Worm (Caenorhabditis elegans) whole organism, young adult: ENCODE measurements around the gene ttr-40.

ENCODE experiments used
- F10E7.11 ChIP-seq: sonication (generic microtip); optimal IDR thresholded peaks from 2 replicates; lab custom pipeline; 2017; ENCODE audit warnings: mild to moderate bottlenecking, missing genetic modification characterization, moderate library complexity, missing compliant biosample characterization
- Y53F4B.3 ChIP-seq: fragments of 200-800 bp; sonication (Bioruptor generic); IDR thresholded peaks from 2 replicates; pipeline ENCODE4 v1.3.6; 2022; ENCODE audit warnings: missing genetic modification reagents, missing genetic modification characterization, missing compliant biosample characterization
- Y67H2A.10 ChIP-seq: fragments of 200-800 bp; sonication (Bioruptor generic); conservative IDR thresholded peaks from 2 replicates; pipeline ENCODE4 v1.3.6; 2022; ENCODE audit warnings: missing genetic modification reagents, missing genetic modification characterization, missing compliant biosample characterization
- Y95B8A.8 ChIP-seq: fragments of 200-800 bp; sonication (Bioruptor generic); IDR thresholded peaks from 2 replicates; pipeline ENCODE4 v1.3.6; 2022; ENCODE audit warnings: missing genetic modification reagents, missing genetic modification characterization, missing compliant biosample characterization
- ZK185.1 ChIP-seq: sonication (generic microtip); optimal IDR thresholded peaks from 2 replicates; lab custom pipeline; 2016; ENCODE audit warnings: mild to moderate bottlenecking, missing genetic modification characterization, missing compliant biosample characterization; ENCODE audit not compliant: poor library complexity, severe bottlenecking
- aptf-2 ChIP-seq: fragments of 200-800 bp; sonication (Bioruptor generic); conservative IDR thresholded peaks from 2 replicates; pipeline ENCODE4 v1.3.6; 2022; ENCODE audit warnings: missing genetic modification reagents, missing genetic modification characterization, missing compliant biosample characterization
- athp-1 ChIP-seq: sonication (generic microtip); optimal IDR thresholded peaks from 2 replicates; lab custom pipeline; 2017; ENCODE audit warnings: mild to moderate bottlenecking, missing genetic modification characterization, missing compliant biosample characterization
- attf-6 ChIP-seq: fragments of 200-800 bp; sonication (Bioruptor generic); IDR thresholded peaks from 2 replicates; pipeline ENCODE4 v1.3.6; 2022; ENCODE audit warnings: missing genetic modification reagents, missing genetic modification characterization, missing compliant biosample characterization
- bed-1 ChIP-seq: fragments of 200-800 bp; sonication (Bioruptor generic); IDR thresholded peaks from 2 replicates; pipeline ENCODE4 v1.3.6; 2022; ENCODE audit warnings: missing genetic modification reagents, missing genetic modification characterization, missing compliant biosample characterization
- cebp-1 ChIP-seq, 2 experiments: fragments of 200-800 bp in 1 of 2; sonication (Bioruptor generic) in 1 of 2; sonication (generic microtip) in 1 of 2; IDR thresholded peaks in 1 of 2; optimal IDR thresholded peaks in 1 of 2; 2 replicates each; pipeline versions ENCODE4 v1.3.6 to Lab custom; 2017 to 2022; ENCODE audit warnings: missing compliant biosample characterization in 2 of 2, missing genetic modification characterization in 2 of 2, mild to moderate bottlenecking in 1 of 2, missing genetic modification reagents in 1 of 2, moderate library complexity in 1 of 2
- ceh-27 ChIP-seq: fragments of 200-800 bp; sonication (Bioruptor generic); optimal IDR thresholded peaks from 2 replicates; lab custom pipeline; 2018; ENCODE audit warnings: mild to moderate bottlenecking, missing genetic modification characterization, moderate library complexity, missing compliant biosample characterization
- dpff-1 ChIP-seq: sonication (generic microtip); optimal IDR thresholded peaks from 2 replicates; lab custom pipeline; 2017; ENCODE audit warnings: mild to moderate bottlenecking, missing genetic modification characterization, missing compliant biosample characterization
- gei-17 ChIP-seq: fragments of 200-800 bp; sonication (Bioruptor generic); optimal IDR thresholded peaks from 2 replicates; lab custom pipeline; 2018; ENCODE audit warnings: mild to moderate bottlenecking, missing genetic modification characterization, missing compliant biosample characterization
- let-607 ChIP-seq, 2 experiments: fragments of 200-800 bp in 1 of 2; sonication (Bioruptor generic) in 1 of 2; sonication (generic microtip) in 1 of 2; optimal IDR thresholded peaks; 2 replicates each; lab custom pipeline; 2016 to 2018; ENCODE audit warnings: mild to moderate bottlenecking in 2 of 2, missing compliant biosample characterization in 2 of 2, missing genetic modification characterization in 2 of 2, moderate library complexity in 2 of 2, missing genotype in 1 of 2
- lin-35 ChIP-seq, 3 experiments: fragments of 150-350 bp in 2 of 3; sonication (generic microtip) in 1 of 3; optimal IDR thresholded peaks; 2 replicates each; lab custom pipeline; 2014 to 2018; ENCODE audit warnings: missing biosample characterization in 3 of 3, missing genetic modification characterization in 3 of 3, missing genetic modification reagents in 3 of 3
- madf-3 ChIP-seq: fragments of 200-800 bp; sonication (Bioruptor generic); IDR thresholded peaks from 2 replicates; pipeline ENCODE4 v1.3.6; 2022; ENCODE audit warnings: missing genetic modification reagents, missing genetic modification characterization, missing compliant biosample characterization
- madf-8 ChIP-seq: fragments of 200-800 bp; sonication (Bioruptor generic); conservative IDR thresholded peaks from 2 replicates; pipeline ENCODE4 v1.3.6; 2022; ENCODE audit warnings: missing genetic modification reagents, missing genetic modification characterization, missing compliant biosample characterization
- snpc-1.1 ChIP-seq: sonication (generic microtip); optimal IDR thresholded peaks from 2 replicates; lab custom pipeline; 2017; ENCODE audit warnings: missing genetic modification characterization, mild to moderate bottlenecking, missing compliant biosample characterization, antibody characterized with exemption, moderate library complexity, missing genotype, missing genetic modification reagents; ENCODE audit not compliant: insufficient read depth
- somi-1 ChIP-seq: fragments of 200-800 bp; sonication (Bioruptor generic); optimal IDR thresholded peaks from 2 replicates; lab custom pipeline; 2018; ENCODE audit warnings: mild to moderate bottlenecking, missing genetic modification characterization, missing compliant biosample characterization
- tbp1 ChIP-seq: fragments of 200-800 bp; sonication (Bioruptor generic); optimal IDR thresholded peaks from 2 replicates; lab custom pipeline; 2018; ENCODE audit warnings: mild to moderate bottlenecking, missing genetic modification characterization, missing compliant biosample characterization
- zfh-2 ChIP-seq: fragments of 200-800 bp; sonication (Bioruptor generic); conservative IDR thresholded peaks from 2 replicates; pipeline ENCODE4 v1.3.6; 2022; ENCODE audit warnings: missing genetic modification reagents, missing genetic modification characterization, missing compliant biosample characterization

ttr-40 gene

ce11 chrV:9314408-9314807 is 40.9 kb downstream of the ttr-40 start:
- TF ChIP-seq gei-17 (GFP tag; lab: Kevin White, UChicago) (no peak), F10E7.11 (tag; lab: Kevin White, UChicago) (no peak), Y95B8A.8 (GFP tag; lab: Robert Waterston, UW) (no peak), tbp1 (GFP tag; lab: Kevin White, UChicago) (no peak), Y53F4B.3 (GFP tag; lab: Robert Waterston, UW) (no peak), Y67H2A.10 (GFP tag; lab: Robert Waterston, UW) (no peak), ZK185.1 (tag; lab: Kevin White, UChicago) (no peak), athp-1 (tag; lab: Kevin White, UChicago) (no peak), lin-35 (GFP tag; optimal IDR thresholded peaks at IDR 0.05; lab: Kevin White, UChicago) (no peak), zfh-2 (GFP tag; lab: Robert Waterston, UW) (no peak), somi-1 (no peak)

- TF ChIP-seq dpff-1 (tag; lab: Kevin White, UChicago): no peak
- TF ChIP-seq madf-3: 0 out of 2 replicates have a peak, but pooled peaks have one; percentile 3
Observed at ce11 chrV:9312377-9312776, 42.9 kb downstream of the ttr-40 start.

- TF ChIP-seq attf-6 (GFP tag; lab: Robert Waterston, UW): no peak
- no peak for TF ChIP-seq aptf-2 (GFP tag; lab: Robert Waterston, UW)
- TF ChIP-seq let-607 (tag; optimal IDR thresholded peaks at IDR 0.05; lab: Kevin White, UChicago): no peak
- TF ChIP-seq snpc-1.1: no peak
- no peak for TF ChIP-seq bed-1
- no peak for TF ChIP-seq madf-8 (GFP tag; lab: Robert Waterston, UW)
- TF ChIP-seq ceh-27 (GFP tag; lab: Kevin White, UChicago): no peak
- no peak for TF ChIP-seq cebp-1 (GFP tag; IDR thresholded peaks at IDR 0.05; lab: Robert Waterston, UW)
- no peak for TF ChIP-seq cebp-1 (tag; optimal IDR thresholded peaks at IDR 0.05; lab: Kevin White, UChicago)
Observed at ce11 chrV:9305116-9305515, 50.2 kb downstream of the ttr-40 start, which contains the start of gene F44A2.3. TSS of gene F44A2.3 (plus strand) at chrV:9305416.
